Worm (Caenorhabditis elegans): ENCODE results near the gene T28A8.4.
A peak's percentile ranks its signal among the peaks of the same experiment; 100 is the strongest.

DNA sequence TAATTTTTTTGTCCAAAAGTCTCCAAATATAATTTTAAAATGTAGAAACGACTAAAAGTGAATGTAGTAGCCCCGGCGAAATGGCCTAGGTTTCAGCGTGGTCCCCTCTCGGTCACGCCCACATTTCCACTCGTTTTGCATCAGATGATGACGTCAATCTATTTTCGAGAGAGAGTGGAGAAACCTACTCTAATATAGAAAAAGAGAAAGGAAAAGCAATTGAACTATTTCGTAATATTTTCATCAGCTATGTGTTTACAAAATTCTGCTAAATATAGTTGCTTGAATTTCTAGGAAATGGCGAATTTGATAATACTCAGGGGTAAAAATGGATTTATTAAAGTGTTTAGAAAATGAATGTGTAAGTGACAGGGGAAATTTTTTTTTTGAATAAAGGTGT is 47.7 kb upstream of the T28A8.4 start:
- TF ChIP-seq pha-4 (tag; optimal IDR thresholded peaks at IDR 0.05) (peak; percentile 47), skn-1 (tag; optimal IDR thresholded peaks at IDR 0.05) (no peak), mdl-1 (tag; optimal IDR thresholded peaks at IDR 0.05) (no peak), ceh-16 (tag; optimal IDR thresholded peaks at IDR 0.05) (no peak), fkh-10 (GFP tag; optimal IDR thresholded peaks at IDR 0.05) (peak; percentile 34), ama-1 (optimal IDR thresholded peaks at IDR 0.05) (no peak), ZK546.5 (tag; optimal IDR thresholded peaks at IDR 0.05) (no peak), zag-1 (tag; optimal IDR thresholded peaks at IDR 0.05) (no peak), nhr-76 (tag; optimal IDR thresholded peaks at IDR 0.05) (no peak), sea-2 (GFP tag; optimal IDR thresholded peaks at IDR 0.05) (no peak), snpc-4 (tag; optimal IDR thresholded peaks at IDR 0.05) (no peak), unc-39 (tag; optimal IDR thresholded peaks at IDR 0.05) (no peak)

Data from whole organism, L3 larva.